Worm (Caenorhabditis elegans) whole organism, young adult: Measurements from ENCODE around the gene lmd-3.

Experiments
- B0035.1 ChIP-seq: sonication (generic microtip); optimal IDR thresholded peaks from 2 replicates; lab custom pipeline; 2016; ENCODE audit warnings: missing genetic modification characterization, mild to moderate bottlenecking, missing compliant biosample characterization, missing genotype, missing genetic modification reagents
- F57C9.4 ChIP-seq: sonication (generic microtip); optimal IDR thresholded peaks from 2 replicates; lab custom pipeline; 2017; ENCODE audit warnings: mild to moderate bottlenecking, missing genetic modification characterization, missing compliant biosample characterization
- ceh-27 ChIP-seq: fragments of 200-800 bp; sonication (Bioruptor generic); optimal IDR thresholded peaks from 2 replicates; lab custom pipeline; 2018; ENCODE audit warnings: mild to moderate bottlenecking, missing genetic modification characterization, moderate library complexity, missing compliant biosample characterization
- ekl-4 ChIP-seq: fragments of 200-800 bp; sonication (Bioruptor generic); IDR thresholded peaks from 2 replicates; pipeline ENCODE4 v1.3.6; 2022; ENCODE audit warnings: missing genetic modification reagents, missing genetic modification characterization, missing compliant biosample characterization
- fkh-3 ChIP-seq: sonication (generic microtip); optimal IDR thresholded peaks from 2 replicates; lab custom pipeline; 2016; ENCODE audit warnings: mild to moderate bottlenecking, missing genetic modification characterization, missing compliant biosample characterization
- lin-26 ChIP-seq: fragments of 200-800 bp; sonication (Bioruptor generic); IDR thresholded peaks from 2 replicates; pipeline ENCODE4 v1.3.6; 2022; ENCODE audit warnings: missing genetic modification reagents, missing genetic modification characterization, missing compliant biosample characterization
- mes-4 ChIP-seq: sonication (generic microtip); optimal IDR thresholded peaks from 2 replicates; lab custom pipeline; 2016; ENCODE audit warnings: missing genotype, missing genetic modification characterization, missing compliant biosample characterization
- pha-4 ChIP-seq: fragments of 150-350 bp; sonication (generic microtip); optimal IDR thresholded peaks from 2 replicates; lab custom pipeline; 2014; ENCODE audit warnings: missing biosample characterization, missing genetic modification reagents, missing genetic modification characterization
- sdz-38 ChIP-seq: sonication (generic microtip); optimal IDR thresholded peaks from 2 replicates; lab custom pipeline; 2016; ENCODE audit warnings: missing genotype, missing genetic modification characterization, missing compliant biosample characterization
- somi-1 ChIP-seq: fragments of 200-800 bp; sonication (Bioruptor generic); optimal IDR thresholded peaks from 2 replicates; lab custom pipeline; 2018; ENCODE audit warnings: mild to moderate bottlenecking, missing genetic modification characterization, missing compliant biosample characterization
- tbp1 ChIP-seq: fragments of 200-800 bp; sonication (Bioruptor generic); optimal IDR thresholded peaks from 2 replicates; lab custom pipeline; 2018; ENCODE audit warnings: mild to moderate bottlenecking, missing genetic modification characterization, missing compliant biosample characterization
- unc-62 ChIP-seq: fragments of 150-350 bp; optimal IDR thresholded peaks from 2 replicates; lab custom pipeline; 2014; ENCODE audit warnings: missing biosample characterization, missing genetic modification reagents, missing genetic modification characterization

ce11 chrV:8406155-8406554, 38.5 kb downstream of the lmd-3 start:
- TF ChIP-seq tbp1 (GFP tag; lab: Kevin White, UChicago): no peak
- TF ChIP-seq lin-26 (GFP tag; lab: Robert Waterston, UW): no peak
- no peak for TF ChIP-seq somi-1 (GFP tag; lab: Kevin White, UChicago)
- no peak for TF ChIP-seq B0035.1 (tag; lab: Kevin White, UChicago)
- TF ChIP-seq fkh-3 (tag; lab: Kevin White, UChicago): no peak
- no peak for TF ChIP-seq mes-4 (tag; lab: Kevin White, UChicago)
- TF ChIP-seq ceh-27 (GFP tag; lab: Kevin White, UChicago): no peak
- no peak for TF ChIP-seq unc-62 (GFP tag; lab: Kevin White, UChicago)
- TF ChIP-seq sdz-38 (tag; lab: Kevin White, UChicago): no peak
- no peak for TF ChIP-seq pha-4
- TF ChIP-seq F57C9.4 (tag; lab: Kevin White, UChicago): no peak
- no peak for TF ChIP-seq ekl-4 (GFP tag; lab: Robert Waterston, UW)
